Fruit fly (Drosophila melanogaster): ENCODE measurements around the gene PIG-F.

The PIG-F gene

DNA sequence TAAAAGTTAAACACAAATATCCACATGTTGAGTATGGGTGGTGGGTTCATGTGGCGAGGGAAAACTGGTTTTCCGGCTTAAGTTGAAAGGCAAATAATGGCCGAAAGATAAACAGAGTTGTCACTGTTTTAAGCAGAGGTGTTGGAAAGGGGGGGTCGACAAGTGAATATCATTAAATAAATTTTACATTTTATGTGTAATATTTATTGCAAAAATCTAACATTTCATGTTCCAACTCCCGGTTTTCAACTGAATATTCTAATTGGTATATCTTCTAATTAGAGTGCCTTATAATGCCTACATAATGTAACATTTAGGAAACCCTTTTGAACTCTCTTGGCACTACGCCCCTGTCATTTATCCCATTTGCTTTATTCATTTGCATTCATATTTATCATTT lies 43.7 kb downstream of the PIG-F start (continued):
- TF ChIP-seq chm (GFP tag; IDR thresholded peaks at IDR 0.05) (0 out of 2 replicates have a peak, but pooled peaks have one; percentile 27), B-H1 (GFP tag; IDR thresholded peaks at IDR 0.05) (peak; percentile 38; the same call in 2 of the 3 replicates), CG3163 (GFP tag; optimal IDR thresholded peaks at IDR 0.05) (no peak), B-H2 (GFP tag; optimal IDR thresholded peaks at IDR 0.05) (no peak), Blimp-1 (GFP tag; optimal IDR thresholded peaks at IDR 0.05) (peak; percentile 64), fd64A (GFP tag; optimal IDR thresholded peaks at IDR 0.05) (peak; percentile 46), CG12104 (GFP tag; optimal IDR thresholded peaks at IDR 0.05) (peak; percentile 59), CG6683 (GFP tag; optimal IDR thresholded peaks at IDR 0.05) (no peak), CG7556 (GFP tag; optimal IDR thresholded peaks at IDR 0.05) (peak; percentile 63), zfh2 (GFP tag; optimal IDR thresholded peaks at IDR 0.05) (no peak), HLH3B (GFP tag; IDR thresholded peaks at IDR 0.05) (peak; percentile 72), CG10267 (tag; optimal IDR thresholded peaks at IDR 0.05) (peak; percentile 55), NFAT (GFP tag; IDR thresholded peaks at IDR 0.05) (no peak), run (tag; optimal IDR thresholded peaks at IDR 0.05) (peak; percentile 41), sqz (GFP tag; optimal IDR thresholded peaks at IDR 0.05) (peak; percentile 53), ftz-f1 (GFP tag; optimal IDR thresholded peaks at IDR 0.05) (no peak), CG5180 (GFP tag; optimal IDR thresholded peaks at IDR 0.05) (peak; percentile 56), CG11093 (GFP tag; IDR thresholded peaks at IDR 0.05) (peak; percentile 61; the same call in 1 of the 3 replicates), CG13123 (GFP tag; optimal IDR thresholded peaks at IDR 0.05) (no peak), gt (GFP tag; IDR thresholded peaks at IDR 0.05) (0 out of 2 replicates have a peak, but pooled peaks have one; percentile 18), bowl (GFP tag; IDR thresholded peaks at IDR 0.05) (no peak), CG10565 (GFP tag; optimal IDR thresholded peaks at IDR 0.05) (no peak), al (GFP tag; IDR thresholded peaks at IDR 0.05) (0 out of 2 replicates have a peak, but pooled peaks have one; percentile 8), croc (GFP tag; conservative IDR thresholded peaks at IDR 0.05) (peak; percentile 58; the same call in 2 of the 3 replicates), dati (GFP tag; IDR thresholded peaks at IDR 0.05) (no peak), pita (GFP tag; optimal IDR thresholded peaks at IDR 0.05) (no peak), CG11560 (tag; IDR thresholded peaks at IDR 0.05) (no peak; the same call in 2 of the 3 replicates), CG2712 (tag; optimal IDR thresholded peaks at IDR 0.05) (peak; percentile 77), CG4854 (GFP tag; optimal IDR thresholded peaks at IDR 0.05) (no peak), sim (GFP tag; IDR thresholded peaks at IDR 0.05) (0 out of 2 replicates have a peak, but pooled peaks have one; percentile 12), gfzf (GFP tag; optimal IDR thresholded peaks at IDR 0.05) (no peak), CTCF (GFP tag; optimal IDR thresholded peaks at IDR 0.05) (no peak), CG12659 (GFP tag; optimal IDR thresholded peaks at IDR 0.05) (peak; percentile 29), crol (GFP tag; IDR thresholded peaks at IDR 0.05) (no peak), CG14667 (GFP tag; IDR thresholded peaks at IDR 0.05) (0 out of 2 replicates have a peak, but pooled peaks have one; percentile 12), CG2199 (GFP tag; IDR thresholded peaks at IDR 0.05) (no peak), Meics (GFP tag; optimal IDR thresholded peaks at IDR 0.05) (peak; percentile 49), Mad (GFP tag; optimal IDR thresholded peaks at IDR 0.05) (peak; percentile 13), Dbx (GFP tag; IDR thresholded peaks at IDR 0.05) (no peak), NC2β (GFP tag; optimal IDR thresholded peaks at IDR 0.05) (no peak), CG18764 (GFP tag; optimal IDR thresholded peaks at IDR 0.05) (no peak), dimm (GFP tag; IDR thresholded peaks at IDR 0.05) (no peak), CG3995 (GFP tag; optimal IDR thresholded peaks at IDR 0.05) (no peak), dan (GFP tag; IDR thresholded peaks at IDR 0.05) (no peak), CoRest (tag; optimal IDR thresholded peaks at IDR 0.05) (peak; percentile 69), wdn (GFP tag; IDR thresholded peaks at IDR 0.05) (no peak), CG10431 (GFP tag; optimal IDR thresholded peaks at IDR 0.05) (peak; percentile 7), CG7963 (GFP tag; IDR thresholded peaks at IDR 0.05; ENCODE audit: partially characterized antibody) (no peak), unpg (GFP tag; optimal IDR thresholded peaks at IDR 0.05) (peak; percentile 55), Hsf (GFP tag; optimal IDR thresholded peaks at IDR 0.05) (peak; percentile 34), CG12236 (GFP tag; optimal IDR thresholded peaks at IDR 0.05) (peak; percentile 13), ab (GFP tag; optimal IDR thresholded peaks at IDR 0.05) (no peak)

All from whole organism, embryonic.